Fruit fly (Drosophila melanogaster): ENCODE results near the gene kuk.
A peak's percentile ranks its signal among the peaks of the same experiment; 100 is the strongest.

The kuk gene

DNA sequence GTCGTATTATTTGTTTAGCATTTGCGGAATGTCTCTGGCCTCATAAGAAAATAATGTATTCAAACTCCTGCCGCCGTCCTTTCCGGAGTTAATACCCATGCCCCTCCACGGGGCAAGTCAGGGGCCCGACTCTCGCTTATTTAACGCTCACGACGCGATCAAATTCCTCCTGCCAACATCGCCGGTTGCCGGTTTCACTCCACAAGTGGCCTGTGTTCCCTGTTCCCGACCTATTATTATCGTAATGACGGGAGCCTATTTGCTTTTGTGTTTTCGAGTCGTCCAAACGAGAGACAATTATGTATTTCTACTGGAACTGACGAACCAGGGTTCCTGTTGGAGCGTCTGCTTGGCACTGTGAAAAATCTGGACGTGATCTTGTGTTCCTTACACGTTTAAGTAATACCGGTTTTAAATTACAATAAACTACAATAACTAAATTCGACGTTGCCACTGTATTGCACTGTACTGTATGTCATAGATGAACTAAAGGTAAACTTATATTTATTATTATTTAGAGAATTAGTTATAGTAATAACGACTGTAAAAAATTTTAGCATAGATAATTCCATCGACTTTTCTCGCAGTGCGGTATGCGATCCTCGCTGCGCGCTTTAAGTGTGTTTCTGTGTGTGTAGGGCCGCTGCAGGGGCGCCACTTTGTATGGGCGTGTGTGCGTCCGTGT lies 27.4 kb upstream of the kuk start (continued):
- TF ChIP-seq trem (tag; optimal IDR thresholded peaks at IDR 0.05) (peak; percentile 52), Dad (GFP tag; optimal IDR thresholded peaks at IDR 0.05) (peak; percentile 1), CG5245 (GFP tag; optimal IDR thresholded peaks at IDR 0.05) (peak; percentile 28), Adf1 (GFP tag; IDR thresholded peaks at IDR 0.05) (no peak), gcm2 (GFP tag; optimal IDR thresholded peaks at IDR 0.05) (no peak), CG12659 (GFP tag; optimal IDR thresholded peaks at IDR 0.05) (no peak), CG7556 (GFP tag; optimal IDR thresholded peaks at IDR 0.05) (peak; percentile 38), gsb (GFP tag; IDR thresholded peaks at IDR 0.05) (no peak), gfzf (GFP tag; optimal IDR thresholded peaks at IDR 0.05) (no peak), Hsf (GFP tag; optimal IDR thresholded peaks at IDR 0.05) (peak; percentile 22), Dll (GFP tag; IDR thresholded peaks at IDR 0.05; ENCODE audit: partially characterized antibody) (no peak), tin (GFP tag; optimal IDR thresholded peaks at IDR 0.05) (peak; percentile 43), bcd (GFP tag; optimal IDR thresholded peaks at IDR 0.05) (peak; percentile 6), Optix (GFP tag; IDR thresholded peaks at IDR 0.05) (0 out of 3 replicates have a peak, but pooled peaks have one; percentile 24), en (GFP tag; optimal IDR thresholded peaks at IDR 0.05) (no peak), CG32767 (GFP tag; IDR thresholded peaks at IDR 0.05) (no peak), CG2712 (tag; optimal IDR thresholded peaks at IDR 0.05) (peak; percentile 87), Spps (tag; optimal IDR thresholded peaks at IDR 0.05) (peak; percentile 36), sna (GFP tag; IDR thresholded peaks at IDR 0.05; ENCODE audit: partially characterized antibody) (no peak), unc-4 (GFP tag; IDR thresholded peaks at IDR 0.05; ENCODE audit: partially characterized antibody) (no peak), CG16863 (GFP tag; optimal IDR thresholded peaks at IDR 0.05) (no peak), CG15696 (tag; optimal IDR thresholded peaks at IDR 0.05) (peak; percentile 95), row (GFP tag; IDR thresholded peaks at IDR 0.05) (peak; percentile 76), Oli (tag; optimal IDR thresholded peaks at IDR 0.05) (peak; percentile 32), Ravus (GFP tag; IDR thresholded peaks at IDR 0.05) (no peak), CG14014 (GFP tag; IDR thresholded peaks at IDR 0.05) (no peak), CG14441 (GFP tag; IDR thresholded peaks at IDR 0.05) (no peak), pho (GFP tag; optimal IDR thresholded peaks at IDR 0.05) (no peak), Opbp (GFP tag; IDR thresholded peaks at IDR 0.05; ENCODE audit: partially characterized antibody) (no peak), luna (GFP tag; optimal IDR thresholded peaks at IDR 0.05) (no peak), Rfx (GFP tag; IDR thresholded peaks at IDR 0.05) (no peak), gem (tag; optimal IDR thresholded peaks at IDR 0.05) (peak; percentile 75), CG8924 (tag; optimal IDR thresholded peaks at IDR 0.05) (peak; percentile 62), CG17829 (tag; optimal IDR thresholded peaks at IDR 0.05) (peak; percentile 81), TFAM (GFP tag; optimal IDR thresholded peaks at IDR 0.05) (no peak), CG6654 (GFP tag; optimal IDR thresholded peaks at IDR 0.05) (no peak), E2f1 (GFP tag; IDR thresholded peaks at IDR 0.05) (0 out of 2 replicates have a peak, but pooled peaks have one; percentile 13), CG18619 (GFP tag; optimal IDR thresholded peaks at IDR 0.05) (peak; percentile 6), C15 (GFP tag; IDR thresholded peaks at IDR 0.05) (no peak), sc (optimal IDR thresholded peaks at IDR 0.05) (no peak), sc (GFP tag; optimal IDR thresholded peaks at IDR 0.05) (no peak), Rx (GFP tag; IDR thresholded peaks at IDR 0.05) (no peak), twi (tag; optimal IDR thresholded peaks at IDR 0.05) (peak; percentile 71), vnd (GFP tag; IDR thresholded peaks at IDR 0.05; ENCODE audit: partially characterized antibody) (no peak), CG5180 (GFP tag; optimal IDR thresholded peaks at IDR 0.05) (no peak), CG4707 (GFP tag; optimal IDR thresholded peaks at IDR 0.05) (no peak), mld (GFP tag; IDR thresholded peaks at IDR 0.05; ENCODE audit: partially characterized antibody) (no peak), phol (tag; optimal IDR thresholded peaks at IDR 0.05) (peak; percentile 69), CG2116 (GFP tag; optimal IDR thresholded peaks at IDR 0.05) (peak; percentile 3), corto (GFP tag; optimal IDR thresholded peaks at IDR 0.05) (peak; percentile 69)

All from whole organism, embryonic.